Worm (Caenorhabditis elegans) whole organism, L4 larva: ENCODE measurements around the gene R09H10.7.

ENCODE experiments used
- D1046.2 ChIP-seq: fragments of 200-800 bp; sonication (Bioruptor generic); IDR thresholded peaks from 2 replicates; pipeline ENCODE4 v1.3.6; 2022; ENCODE audit warnings: missing genetic modification characterization, missing compliant biosample characterization
- Y105C5A.15 ChIP-seq: fragments of 200-800 bp; sonication (Bioruptor generic); IDR thresholded peaks from 2 replicates; pipeline ENCODE4 v1.3.6; 2022; ENCODE audit warnings: missing genetic modification characterization, missing compliant biosample characterization
- ZK546.5 ChIP-seq, 2 experiments: sonication (generic microtip); optimal IDR thresholded peaks; 2 replicates each; lab custom pipeline; 2017; ENCODE audit warnings: missing biosample characterization in 2 of 2, missing genetic modification characterization in 2 of 2
- aha-1 ChIP-seq: fragments of 150-350 bp; peaks from one replicate; lab custom pipeline; 2014; ENCODE audit warnings: missing biosample characterization, missing genetic modification characterization
- ceh-20 ChIP-seq: fragments of 200-800 bp; sonication (Bioruptor generic); IDR thresholded peaks from 2 replicates; pipeline ENCODE4 v1.3.6; 2022; ENCODE audit warnings: missing genetic modification reagents, missing genetic modification characterization, missing compliant biosample characterization
- daf-12 ChIP-seq: fragments of 150-350 bp; optimal IDR thresholded peaks from 2 replicates; lab custom pipeline; 2014; ENCODE audit warnings: missing biosample characterization, missing genetic modification reagents, missing genetic modification characterization
- daf-19 ChIP-seq: fragments of 200-800 bp; sonication (Bioruptor generic); conservative IDR thresholded peaks from 2 replicates; pipeline ENCODE4 v1.3.6; 2022; ENCODE audit warnings: missing genetic modification characterization, missing compliant biosample characterization
- dmd-8 ChIP-seq: fragments of 200-800 bp; sonication (Bioruptor generic); IDR thresholded peaks from 2 replicates; pipeline ENCODE4 v1.3.6; 2022; ENCODE audit warnings: missing genetic modification characterization, missing compliant biosample characterization
- dmd-9 ChIP-seq: fragments of 200-800 bp; sonication (Bioruptor generic); IDR thresholded peaks from 2 replicates; pipeline ENCODE4 v1.3.6; 2022; ENCODE audit warnings: missing genetic modification reagents, missing genetic modification characterization, missing compliant biosample characterization
- dpl-1 ChIP-seq: fragments of 150-350 bp; optimal IDR thresholded peaks from 2 replicates; lab custom pipeline; 2014; ENCODE audit warnings: missing biosample characterization, missing genetic modification reagents, missing genetic modification characterization
- duxl-1 ChIP-seq: sonication (generic microtip); optimal IDR thresholded peaks from 2 replicates; lab custom pipeline; 2016; ENCODE audit warnings: mild to moderate bottlenecking, missing genetic modification characterization, moderate library complexity, missing compliant biosample characterization; ENCODE audit not compliant: poor library complexity
- dve-1 ChIP-seq: sonication (generic microtip); optimal IDR thresholded peaks from 2 replicates; lab custom pipeline; 2017; ENCODE audit warnings: antibody characterized with exemption, mild to moderate bottlenecking, missing genetic modification characterization, missing compliant biosample characterization; ENCODE audit not compliant: insufficient read depth
- egl-27 ChIP-seq: sonication (generic microtip); optimal IDR thresholded peaks from 3 replicates; lab custom pipeline; 2017; ENCODE audit warnings: missing biosample characterization, missing genetic modification reagents, missing genetic modification characterization
- egl-43 ChIP-seq: fragments of 200-800 bp; sonication (Bioruptor generic); IDR thresholded peaks from 2 replicates; pipeline ENCODE4 v1.3.6; 2022; ENCODE audit warnings: missing genetic modification reagents, missing genetic modification characterization, missing compliant biosample characterization
- hif-1 ChIP-seq, 2 experiments: sonication (generic microtip); optimal IDR thresholded peaks; 2 replicates each; lab custom pipeline; 2016 to 2017; ENCODE audit warnings: missing compliant biosample characterization in 2 of 2, missing genetic modification characterization in 2 of 2, missing genetic modification reagents in 2 of 2, missing genotype in 2 of 2, mild to moderate bottlenecking in 1 of 2
- hlh-30 ChIP-seq: sonication (generic microtip); optimal IDR thresholded peaks from 2 replicates; lab custom pipeline; 2017; ENCODE audit warnings: antibody characterized with exemption, mild to moderate bottlenecking, missing genetic modification characterization, missing compliant biosample characterization; ENCODE audit not compliant: insufficient read depth
- lin-1 ChIP-seq: fragments of 200-800 bp; sonication (Bioruptor generic); IDR thresholded peaks from 2 replicates; pipeline ENCODE4 v1.3.6; 2022; ENCODE audit warnings: missing genetic modification reagents, missing genetic modification characterization, missing compliant biosample characterization
- lin-13 ChIP-seq: fragments of 150-350 bp; optimal IDR thresholded peaks from 2 replicates; lab custom pipeline; 2014; ENCODE audit warnings: missing biosample characterization, missing genetic modification reagents, missing genetic modification characterization
- lsy-2 ChIP-seq, 2 experiments: fragments of 150-350 bp in 1 of 2; sonication (generic microtip) in 1 of 2; optimal IDR thresholded peaks; 2 replicates each; lab custom pipeline; 2014 to 2017; ENCODE audit warnings: missing biosample characterization in 2 of 2, missing genetic modification characterization in 2 of 2
- mdt-29 ChIP-seq: fragments of 200-800 bp; sonication (Bioruptor generic); IDR thresholded peaks from 2 replicates; pipeline ENCODE4 v1.3.6; 2022; ENCODE audit warnings: missing genetic modification reagents, missing genetic modification characterization, missing compliant biosample characterization
- nhr-102 ChIP-seq: sonication (generic microtip); optimal IDR thresholded peaks from 2 replicates; lab custom pipeline; 2016; ENCODE audit warnings: mild to moderate bottlenecking, missing genetic modification characterization, moderate library complexity, missing compliant biosample characterization
- nhr-76 ChIP-seq: fragments of 150-350 bp; optimal IDR thresholded peaks from 2 replicates; lab custom pipeline; 2014; ENCODE audit warnings: missing biosample characterization, missing genetic modification characterization
- rbr-2 ChIP-seq: sonication (generic microtip); optimal IDR thresholded peaks from 2 replicates; lab custom pipeline; 2016; ENCODE audit warnings: missing genotype, missing genetic modification characterization, missing compliant biosample characterization
- saeg-2 ChIP-seq: fragments of 200-800 bp; sonication (Bioruptor generic); IDR thresholded peaks from 2 replicates; pipeline ENCODE4 v1.3.6; 2022; ENCODE audit warnings: missing genetic modification reagents, missing genetic modification characterization, missing compliant biosample characterization
- sdz-12 ChIP-seq: fragments of 200-800 bp; sonication (Bioruptor generic); optimal IDR thresholded peaks from 2 replicates; lab custom pipeline; 2018; ENCODE audit warnings: mild to moderate bottlenecking, missing genetic modification characterization, missing compliant biosample characterization
- set-16 ChIP-seq: fragments of 200-800 bp; sonication (Bioruptor generic); IDR thresholded peaks from 2 replicates; pipeline ENCODE4 v1.3.6; 2022; ENCODE audit warnings: missing genetic modification reagents, missing genetic modification characterization, missing compliant biosample characterization
- skn-1 ChIP-seq: fragments of 150-350 bp; optimal IDR thresholded peaks from 2 replicates; lab custom pipeline; 2014; ENCODE audit warnings: missing biosample characterization, missing genetic modification characterization
- snpc-1.2 ChIP-seq: fragments of 200-800 bp; sonication (Bioruptor generic); IDR thresholded peaks from 2 replicates; pipeline ENCODE4 v1.3.6; 2022; ENCODE audit warnings: missing genetic modification reagents, missing genetic modification characterization, missing compliant biosample characterization
- snpc-4 ChIP-seq: fragments of 150-350 bp; optimal IDR thresholded peaks from 2 replicates; lab custom pipeline; 2014; ENCODE audit warnings: missing biosample characterization, missing genetic modification characterization
- spr-3 ChIP-seq: fragments of 200-800 bp; sonication (Bioruptor generic); optimal IDR thresholded peaks from 2 replicates; lab custom pipeline; 2018; ENCODE audit warnings: mild to moderate bottlenecking, missing genetic modification characterization, missing compliant biosample characterization
- unc-39 ChIP-seq: sonication (generic microtip); optimal IDR thresholded peaks from 2 replicates; lab custom pipeline; 2017; ENCODE audit warnings: missing biosample characterization, missing genetic modification characterization
- zfp-2 ChIP-seq: sonication (generic microtip); optimal IDR thresholded peaks from 2 replicates; lab custom pipeline; 2016; ENCODE audit warnings: mild to moderate bottlenecking, missing genetic modification characterization, missing compliant biosample characterization
- zfp-3 ChIP-seq: fragments of 200-800 bp; sonication (Bioruptor generic); conservative IDR thresholded peaks from 2 replicates; pipeline ENCODE4 v1.3.6; 2022; ENCODE audit warnings: missing genetic modification reagents, missing genetic modification characterization, missing compliant biosample characterization
- zip-2 ChIP-seq: fragments of 150-350 bp; optimal IDR thresholded peaks from 2 replicates; lab custom pipeline; 2014; ENCODE audit warnings: missing biosample characterization, missing genetic modification characterization

R09H10.7 gene

DNA sequence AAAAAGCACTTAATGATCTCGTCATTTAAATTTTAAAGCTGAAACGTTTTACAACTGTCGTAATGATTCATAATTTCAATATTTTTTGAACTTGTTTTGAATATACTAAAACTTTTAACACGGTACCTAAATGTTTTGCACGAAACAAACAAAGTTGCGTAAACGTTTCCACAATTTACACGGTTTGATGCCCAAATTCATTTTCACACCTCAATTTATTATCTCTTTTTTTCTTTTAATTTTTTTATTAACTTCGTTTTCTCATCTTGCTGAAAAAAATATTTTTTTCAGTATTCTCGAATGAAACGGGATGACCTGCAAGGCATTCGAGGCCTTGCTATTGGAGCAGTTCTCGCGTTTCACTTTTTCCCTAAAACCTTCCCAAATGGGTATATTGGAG, 36.7 kb upstream of the R09H10.7 start, which contains the start of gene oac-8:
TSS of gene oac-8 (plus strand) at position 301 of the 400 bp plus-strand sequence.
- TF ChIP-seq zfp-3 (GFP tag; lab: Robert Waterston, UW) (no peak), mdt-29 (no peak), spr-3 (GFP tag; lab: Kevin White, UChicago) (no peak), Y105C5A.15 (GFP tag; lab: Robert Waterston, UW) (no peak), zfp-2 (no peak), dmd-9 (GFP tag; lab: Robert Waterston, UW) (no peak), nhr-102 (tag; lab: Kevin White, UChicago) (no peak), dpl-1 (GFP tag; lab: Kevin White, UChicago) (no peak), daf-19 (GFP tag; lab: Robert Waterston, UW) (no peak), ceh-20 (GFP tag; lab: Robert Waterston, UW) (no peak), skn-1 (tag; lab: Kevin White, UChicago) (no peak)

DNA sequence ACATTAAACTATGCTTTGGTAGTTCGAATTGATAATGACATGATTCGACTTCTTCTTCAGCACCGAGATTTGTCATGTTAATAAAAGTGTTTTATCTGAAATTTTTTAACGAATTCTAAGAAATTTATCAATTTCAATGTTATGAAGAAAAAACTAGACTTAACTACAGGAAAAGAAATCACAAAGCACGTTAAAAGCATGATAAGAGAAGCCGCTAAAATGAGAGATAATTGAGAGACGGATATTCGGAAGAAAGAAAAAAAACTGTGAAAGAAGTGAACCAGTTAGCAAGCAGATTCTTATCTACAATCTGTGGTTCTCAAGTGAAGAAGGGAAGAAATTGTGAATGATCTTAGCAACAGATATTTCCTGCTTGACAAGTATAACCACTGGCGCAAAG, 31.8 kb upstream of the R09H10.7 start, which contains the start of gene C43F9.4:
TSS of gene C43F9.4 (minus strand) at position 101 of the 400 bp plus-strand sequence.
- TF ChIP-seq rbr-2 (tag; lab: Kevin White, UChicago), result no peak
- TF ChIP-seq snpc-1.2 (GFP tag; lab: Robert Waterston, UW), result no peak
- no peak for TF ChIP-seq hlh-30
- no peak for TF ChIP-seq aha-1 (tag; lab: Kevin White, UChicago)
- no peak for TF ChIP-seq Y105C5A.15 (GFP tag; lab: Robert Waterston, UW)
- TF ChIP-seq lin-1 (GFP tag; lab: Robert Waterston, UW), result no peak
- no peak for TF ChIP-seq lsy-2 (tag; optimal IDR thresholded peaks at IDR 0.05; lab: Kevin White, UChicago)
- no peak for TF ChIP-seq ZK546.5 (tag; optimal IDR thresholded peaks at IDR 0.05; lab: Kevin White, UChicago)
- TF ChIP-seq sdz-12, result no peak

DNA sequence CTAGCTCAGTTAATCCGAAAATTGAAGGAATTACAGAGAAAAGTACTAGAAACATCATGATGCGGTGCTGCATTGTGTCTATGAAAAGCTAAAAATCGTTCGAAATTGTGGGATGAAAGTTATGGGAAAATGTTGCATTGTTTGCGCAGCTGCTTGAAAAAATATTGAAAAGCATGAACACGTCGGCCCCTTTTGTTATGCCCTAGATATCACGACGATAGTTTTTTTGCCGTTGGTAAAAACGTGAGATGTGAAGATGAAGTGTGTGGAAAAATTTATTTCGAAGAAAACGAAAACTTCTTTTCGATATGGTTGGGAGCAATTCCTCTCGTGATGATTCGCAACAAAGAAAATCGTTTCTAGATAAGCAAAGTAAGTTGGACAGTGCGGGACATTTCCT, 30.3 kb upstream of the R09H10.7 start, which contains the start of the genes C43F9.5 and nkb-2:
TSS of gene C43F9.5 (minus strand) at position 101 of the 400 bp plus-strand sequence.
TSS of gene nkb-2 (plus strand) at position 277 of the 400 bp plus-strand sequence.
- TF ChIP-seq saeg-2 (GFP tag; lab: Robert Waterston, UW) (no peak), zip-2 (tag; lab: Kevin White, UChicago) (no peak), snpc-4 (tag; lab: Kevin White, UChicago) (no peak), dmd-8 (GFP tag; lab: Robert Waterston, UW) (no peak)

- TF ChIP-seq unc-39 (tag; lab: Kevin White, UChicago) (no peak), lin-13 (GFP tag; lab: Kevin White, UChicago) (no peak), D1046.2 (GFP tag; lab: Robert Waterston, UW) (no peak), nhr-76 (tag; lab: Kevin White, UChicago) (no peak), egl-27 (tag; lab: Kevin White, UChicago) (no peak), dve-1 (tag; lab: Kevin White, UChicago) (no peak), duxl-1 (tag; lab: Kevin White, UChicago) (no peak), hif-1 (tag; optimal IDR thresholded peaks at IDR 0.05; lab: Kevin White, UChicago) (no peak), set-16 (GFP tag; lab: Robert Waterston, UW) (no peak), egl-43 (GFP tag; lab: Robert Waterston, UW) (no peak), hlh-30 (no peak), mdt-29 (no peak), daf-12 (tag; lab: Kevin White, UChicago) (no peak), lsy-2 (tag; optimal IDR thresholded peaks at IDR 0.05; lab: Kevin White, UChicago) (no peak)
Observed at ce11 chrIV:10593570-10593969, 27.3 kb upstream of the R09H10.7 start, which contains the start of gene C43F9.7. Gene C43F9.7, minus strand, starts transcription at chrIV:10593670.
